Fruit fly (Drosophila melanogaster) whole organism, prepupa: ENCODE results near the gene CG14395.

Source experiments
- Blimp-1 ChIP-seq: fragments of 200-800 bp; sonication (Bioruptor generic); optimal IDR thresholded peaks from 3 replicates; lab custom pipeline; 2017; ENCODE audit warnings: missing biosample characterization, missing genetic modification characterization, mild to moderate bottlenecking, moderate library complexity, missing genetic modification reagents
- CG10631 ChIP-seq: fragments of 200-800 bp; sonication (Bioruptor generic); optimal IDR thresholded peaks from 2 replicates; lab custom pipeline; 2016; ENCODE audit warnings: missing biosample characterization, missing genetic modification characterization
- CG10669 ChIP-seq: fragments of 200-800 bp; sonication (Bioruptor generic); optimal IDR thresholded peaks from 3 replicates; lab custom pipeline; 2018; ENCODE audit warnings: missing biosample characterization, mild to moderate bottlenecking, missing genetic modification characterization, moderate library complexity
- CG11294 ChIP-seq: fragments of 200-800 bp; sonication (Bioruptor generic); IDR thresholded peaks from 2 replicates; pipeline ENCODE4 v1.3.6; 2022; ENCODE audit warnings: missing biosample characterization, missing genetic modification characterization
- CG11762 ChIP-seq: fragments of 200-800 bp; sonication (Bioruptor generic); optimal IDR thresholded peaks from 3 replicates; lab custom pipeline; 2016; ENCODE audit warnings: missing biosample characterization, missing genetic modification characterization; ENCODE audit not compliant: insufficient read depth
- CG11902 ChIP-seq: fragments of 200-800 bp; sonication (Bioruptor generic); optimal IDR thresholded peaks from 3 replicates; lab custom pipeline; 2016; ENCODE audit warnings: missing biosample characterization, missing genetic modification characterization
- CG15336 ChIP-seq: fragments of 200-800 bp; sonication (Bioruptor generic); IDR thresholded peaks from 2 replicates; pipeline ENCODE4 v1.3.6; 2022; ENCODE audit warnings: missing biosample characterization, missing genetic modification characterization
- CG31627 ChIP-seq: fragments of 200-800 bp; sonication (Bioruptor generic); optimal IDR thresholded peaks from 3 replicates; lab custom pipeline; 2016; ENCODE audit warnings: missing biosample characterization, missing genetic modification characterization
- CG34406 ChIP-seq: fragments of 200-800 bp; sonication (Bioruptor generic); optimal IDR thresholded peaks from 3 replicates; lab custom pipeline; 2016; ENCODE audit warnings: missing biosample characterization, missing genetic modification characterization
- CG3919 ChIP-seq: fragments of 200-800 bp; sonication (Bioruptor generic); optimal IDR thresholded peaks from 3 replicates; lab custom pipeline; 2016; ENCODE audit warnings: missing biosample characterization, missing genetic modification characterization
- CG4318 ChIP-seq: fragments of 200-800 bp; sonication (Bioruptor generic); optimal IDR thresholded peaks from 3 replicates; lab custom pipeline; 2017; ENCODE audit warnings: missing biosample characterization, mild to moderate bottlenecking, missing genetic modification characterization
- CG6792 ChIP-seq: fragments of 200-800 bp; sonication (Bioruptor generic); optimal IDR thresholded peaks from 3 replicates; lab custom pipeline; 2016; ENCODE audit warnings: missing biosample characterization, missing genetic modification characterization
- CG6808 ChIP-seq: fragments of 200-800 bp; sonication (Bioruptor generic); optimal IDR thresholded peaks from 3 replicates; lab custom pipeline; 2017; ENCODE audit warnings: missing biosample characterization, missing genetic modification characterization, mild to moderate bottlenecking, moderate library complexity, missing genetic modification reagents
- CG8119 ChIP-seq: fragments of 200-800 bp; sonication (Bioruptor generic); IDR thresholded peaks from 3 replicates; pipeline ENCODE4 v1.3.6; 2022; ENCODE audit warnings: missing biosample characterization, missing genetic modification characterization
- CG8319 ChIP-seq: fragments of 200-800 bp; sonication (Bioruptor generic); optimal IDR thresholded peaks from 3 replicates; lab custom pipeline; 2016; ENCODE audit warnings: missing biosample characterization, missing genetic modification characterization
- CG9139 ChIP-seq: fragments of 200-800 bp; sonication (Bioruptor generic); optimal IDR thresholded peaks from 3 replicates; lab custom pipeline; 2017; ENCODE audit warnings: missing biosample characterization, mild to moderate bottlenecking, missing genetic modification characterization
- Eip75B ChIP-seq: fragments of 200-800 bp; sonication (Bioruptor generic); optimal IDR thresholded peaks from 3 replicates; lab custom pipeline; 2016; ENCODE audit warnings: missing biosample characterization, missing genetic modification characterization
- Eip78C ChIP-seq: fragments of 200-800 bp; sonication (Bioruptor generic); peaks from one replicate; lab custom pipeline; 2016; ENCODE audit warnings: missing biosample characterization, missing genetic modification characterization
- Eip93F ChIP-seq: fragments of 200-800 bp; sonication (Bioruptor generic); optimal IDR thresholded peaks from 2 replicates; lab custom pipeline; 2016; ENCODE audit warnings: missing biosample characterization, mild to moderate bottlenecking, missing genetic modification characterization
- Ets21C ChIP-seq: fragments of 200-800 bp; sonication (Bioruptor generic); optimal IDR thresholded peaks from 3 replicates; lab custom pipeline; 2016; ENCODE audit warnings: missing biosample characterization, missing genetic modification characterization
- Gug ChIP-seq: fragments of 200-800 bp; sonication (Bioruptor generic); IDR thresholded peaks from 2 replicates; pipeline ENCODE4 v1.3.6; 2022; ENCODE audit warnings: missing biosample characterization, missing genetic modification characterization
- Hr4 ChIP-seq: fragments of 200-800 bp; sonication (Bioruptor generic); optimal IDR thresholded peaks from 3 replicates; lab custom pipeline; 2016; ENCODE audit warnings: missing biosample characterization, missing genetic modification characterization
- OdsH ChIP-seq: fragments of 200-800 bp; sonication (Bioruptor generic); optimal IDR thresholded peaks from 3 replicates; lab custom pipeline; 2016; ENCODE audit warnings: missing biosample characterization, missing genetic modification characterization
- Sox14 ChIP-seq: fragments of 200-800 bp; sonication (Bioruptor generic); optimal IDR thresholded peaks from 3 replicates; lab custom pipeline; 2016; ENCODE audit warnings: missing biosample characterization, missing genetic modification characterization
- Sox15 ChIP-seq: fragments of 200-800 bp; sonication (Bioruptor generic); optimal IDR thresholded peaks from 3 replicates; lab custom pipeline; 2016; ENCODE audit warnings: missing biosample characterization, missing genetic modification characterization
- achi ChIP-seq: fragments of 200-800 bp; sonication (Bioruptor generic); optimal IDR thresholded peaks from 3 replicates; lab custom pipeline; 2016; ENCODE audit warnings: missing biosample characterization, missing genetic modification characterization
- acj6 ChIP-seq: fragments of 200-800 bp; sonication (Bioruptor generic); optimal IDR thresholded peaks from 3 replicates; lab custom pipeline; 2016; ENCODE audit warnings: missing biosample characterization, missing genetic modification characterization
- cyc ChIP-seq: fragments of 200-800 bp; sonication (Bioruptor generic); optimal IDR thresholded peaks from 3 replicates; lab custom pipeline; 2016; ENCODE audit warnings: missing biosample characterization, missing genetic modification characterization
- dac ChIP-seq: fragments of 200-800 bp; sonication (Bioruptor generic); optimal IDR thresholded peaks from 2 replicates; lab custom pipeline; 2017; ENCODE audit warnings: missing biosample characterization, mild to moderate bottlenecking, missing genetic modification characterization
- dsx ChIP-seq: fragments of 200-800 bp; optimal IDR thresholded peaks from 3 replicates; lab custom pipeline; 2019; ENCODE audit warnings: missing biosample characterization, mild to moderate bottlenecking, missing genetic modification characterization, moderate library complexity; ENCODE audit not compliant: poor library complexity, severe bottlenecking
- eg ChIP-seq: fragments of 200-800 bp; sonication (Bioruptor generic); IDR thresholded peaks from 3 replicates; pipeline ENCODE4 v1.3.6; 2022; ENCODE audit warnings: missing biosample characterization, missing genetic modification characterization
- esn ChIP-seq: fragments of 200-800 bp; sonication (Bioruptor generic); optimal IDR thresholded peaks from 2 replicates; lab custom pipeline; 2016; ENCODE audit warnings: missing biosample characterization, mild to moderate bottlenecking, missing genetic modification characterization, moderate library complexity
- fd59A ChIP-seq: fragments of 200-800 bp; sonication (Bioruptor generic); optimal IDR thresholded peaks from 2 replicates; lab custom pipeline; 2017; ENCODE audit warnings: missing biosample characterization, mild to moderate bottlenecking, missing genetic modification characterization, missing genetic modification reagents
- fd85E ChIP-seq: fragments of 200-800 bp; sonication (Bioruptor generic); optimal IDR thresholded peaks from 3 replicates; lab custom pipeline; 2016; ENCODE audit warnings: missing biosample characterization, missing genetic modification characterization
- net ChIP-seq: fragments of 200-800 bp; sonication (Bioruptor generic); optimal IDR thresholded peaks from 3 replicates; lab custom pipeline; 2016; ENCODE audit warnings: missing biosample characterization, missing genetic modification characterization
- salr ChIP-seq, 2 experiments: fragments of 200-800 bp; sonication (Bioruptor generic); optimal IDR thresholded peaks; 3 replicates each; lab custom pipeline; 2016 to 2018; ENCODE audit warnings: missing biosample characterization in 2 of 2, missing genetic modification characterization in 2 of 2, mild to moderate bottlenecking in 1 of 2
- spab ChIP-seq: fragments of 200-800 bp; sonication (Bioruptor generic); optimal IDR thresholded peaks from 2 replicates; lab custom pipeline; 2017; ENCODE audit warnings: missing biosample characterization, mild to moderate bottlenecking, missing genetic modification characterization, missing genetic modification reagents
- ss ChIP-seq, 2 experiments: fragments of 200-800 bp; sonication (Bioruptor generic); optimal IDR thresholded peaks; 2 replicates in 1 of 2; 3 replicates in 1 of 2; lab custom pipeline; 2017 to 2018; ENCODE audit warnings: mild to moderate bottlenecking in 2 of 2, missing biosample characterization in 2 of 2, missing genetic modification characterization in 2 of 2, moderate library complexity in 1 of 2
- svp ChIP-seq: fragments of 200-800 bp; sonication (Bioruptor generic); peaks from one replicate; lab custom pipeline; 2016; ENCODE audit warnings: missing biosample characterization, missing genetic modification characterization
- topi ChIP-seq: fragments of 200-800 bp; sonication (Bioruptor generic); optimal IDR thresholded peaks from 3 replicates; lab custom pipeline; 2016; ENCODE audit warnings: missing biosample characterization, missing genetic modification characterization

The CG14395 gene

DNA sequence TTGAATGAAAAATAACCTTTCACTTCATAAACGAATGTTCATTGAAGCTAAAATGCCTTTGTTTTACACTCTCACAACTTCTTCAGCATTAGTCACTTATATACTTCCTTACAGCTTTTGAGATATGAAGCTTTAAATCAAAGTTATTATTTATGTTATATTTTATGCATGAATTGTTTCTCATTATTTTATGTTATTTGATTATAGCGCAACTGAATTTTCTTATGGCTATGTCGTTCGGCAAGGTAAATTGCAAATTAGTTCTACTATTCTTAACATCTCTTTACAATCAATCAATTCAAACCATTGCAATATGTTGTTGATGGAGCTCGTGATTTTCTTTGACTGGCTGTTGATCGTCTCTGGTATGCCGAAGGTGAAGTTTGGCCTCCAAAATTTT, 26.4 kb upstream of the CG14395 start, which contains the start of gene CG11600:
CG11600 (plus strand) TSS at position 301 of the 400 bp plus-strand sequence.
- TF ChIP-seq CG10631 (GFP tag; lab: Kevin White, UChicago), result no peak
- no peak for TF ChIP-seq acj6 (GFP tag; lab: Kevin White, UChicago)
- no peak for TF ChIP-seq Sox15 (GFP tag; lab: Kevin White, UChicago)
- no peak for TF ChIP-seq CG6792 (GFP tag; lab: Kevin White, UChicago)
- TF ChIP-seq Eip75B, result no peak
- no peak for TF ChIP-seq salr (GFP tag; optimal IDR thresholded peaks at IDR 0.05; lab: Kevin White, UChicago)
- TF ChIP-seq CG31627 (GFP tag; lab: Kevin White, UChicago), result no peak
- no peak for TF ChIP-seq CG9139 (GFP tag; lab: Kevin White, UChicago)
- TF ChIP-seq dac, result no peak
- TF ChIP-seq spab, result no peak
- TF ChIP-seq cyc (GFP tag; lab: Kevin White, UChicago), result no peak
- no peak for TF ChIP-seq Sox14
- no peak for TF ChIP-seq Ets21C (GFP tag; lab: Kevin White, UChicago)
- TF ChIP-seq, all 60 proteins: peak for 0

DNA sequence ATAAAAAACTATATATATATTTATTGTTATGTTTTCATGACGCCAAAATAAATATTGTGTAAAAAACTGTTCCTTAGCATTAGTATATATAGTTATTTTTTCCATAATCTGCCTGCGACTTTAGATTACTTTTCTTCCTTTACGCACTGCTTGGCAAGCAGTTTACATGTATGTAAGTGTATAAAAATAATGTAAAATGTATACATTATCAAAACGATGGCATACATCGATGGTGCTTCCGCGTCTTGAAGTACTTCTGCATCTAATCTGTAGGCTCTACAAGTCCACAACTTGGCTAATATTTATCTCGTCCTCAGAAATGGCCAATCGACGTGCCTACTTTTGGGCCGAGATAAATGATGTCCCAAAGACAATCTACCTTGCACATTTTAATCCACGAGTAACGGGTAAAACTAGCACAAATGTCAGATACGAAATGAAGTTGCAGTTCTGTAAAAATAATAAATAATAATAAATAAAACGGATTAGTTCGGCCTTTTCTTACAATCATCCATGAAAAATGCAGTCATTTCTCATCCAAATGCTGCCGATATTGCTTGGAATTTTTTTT, 24.6 kb upstream of the CG14395 start, which contains the start of gene CG11608:
CG11608 (plus strand) TSS at position 521 of the 571 bp plus-strand sequence.
- TF ChIP-seq CG8319 (GFP tag; lab: Kevin White, UChicago), result peak; percentile 61
- TF ChIP-seq Blimp-1 (GFP tag; lab: Kevin White, UChicago), result no peak
- no peak for TF ChIP-seq esn (GFP tag; lab: Kevin White, UChicago)
- TF ChIP-seq fd85E (GFP tag; lab: Kevin White, UChicago), result no peak

DNA sequence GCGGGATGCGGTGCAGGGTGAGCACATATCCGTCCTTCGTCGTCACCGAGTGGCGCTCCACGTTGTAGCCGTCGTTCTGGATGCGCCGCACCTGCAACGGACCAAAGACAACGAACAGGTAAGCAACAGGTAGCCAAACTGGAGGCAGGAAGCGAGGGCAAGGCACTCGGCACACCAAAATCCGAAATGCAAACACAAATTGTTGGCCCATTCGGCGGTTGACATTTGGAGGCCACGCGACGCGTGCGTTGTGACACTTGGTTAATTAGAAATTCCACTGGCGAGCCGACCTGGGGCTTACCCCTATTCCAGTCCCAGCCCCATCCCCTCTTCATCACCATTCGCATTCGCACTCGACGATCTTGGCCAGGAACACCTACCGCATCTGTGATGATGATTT, 21.0 kb upstream of the CG14395 start:
- TF ChIP-seq spab (no peak), CG31627 (GFP tag; lab: Kevin White, UChicago) (no peak), CG6792 (GFP tag; lab: Kevin White, UChicago) (no peak), eg (GFP tag; lab: Robert Waterston, UW) (no peak), CG3919 (GFP tag; lab: Kevin White, UChicago) (no peak), CG11294 (GFP tag; lab: Robert Waterston, UW) (no peak), CG34406 (no peak), Gug (no peak), Eip93F (GFP tag; lab: Kevin White, UChicago) (no peak), fd85E (GFP tag; lab: Kevin White, UChicago) (no peak), net (GFP tag; lab: Kevin White, UChicago) (no peak)

DNA sequence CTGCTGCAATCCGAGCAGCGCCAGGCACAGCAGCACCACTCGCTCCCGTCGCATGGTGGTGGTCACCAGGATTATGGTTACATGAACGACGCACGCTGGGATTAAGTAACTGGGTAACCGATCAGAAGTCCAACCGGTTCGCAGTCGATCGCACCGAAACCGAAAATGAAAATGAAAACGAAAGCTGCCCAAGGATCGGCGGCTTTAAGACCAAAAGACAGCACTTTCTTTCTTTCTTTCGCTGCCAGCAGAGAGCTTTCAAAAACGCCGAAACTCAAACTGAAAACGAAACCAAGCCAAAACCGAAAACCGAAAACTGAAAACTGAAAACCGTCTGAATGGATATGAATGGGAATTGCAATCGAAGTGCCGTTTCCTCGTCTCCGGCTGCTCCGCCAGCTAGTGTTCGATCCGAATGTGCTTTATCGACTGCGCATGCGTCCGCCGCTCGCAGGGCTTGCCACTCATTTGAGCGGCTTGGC, 20.5 kb upstream of the CG14395 start, which contains the start of gene CG6753:
CG6753 (minus strand) TSS at position 432 of the 482 bp plus-strand sequence.
- TF ChIP-seq Eip93F (GFP tag; lab: Kevin White, UChicago) (no peak), CG4318 (GFP tag; lab: Kevin White, UChicago) (no peak), Blimp-1 (GFP tag; lab: Kevin White, UChicago) (peak; percentile 90)

DNA sequence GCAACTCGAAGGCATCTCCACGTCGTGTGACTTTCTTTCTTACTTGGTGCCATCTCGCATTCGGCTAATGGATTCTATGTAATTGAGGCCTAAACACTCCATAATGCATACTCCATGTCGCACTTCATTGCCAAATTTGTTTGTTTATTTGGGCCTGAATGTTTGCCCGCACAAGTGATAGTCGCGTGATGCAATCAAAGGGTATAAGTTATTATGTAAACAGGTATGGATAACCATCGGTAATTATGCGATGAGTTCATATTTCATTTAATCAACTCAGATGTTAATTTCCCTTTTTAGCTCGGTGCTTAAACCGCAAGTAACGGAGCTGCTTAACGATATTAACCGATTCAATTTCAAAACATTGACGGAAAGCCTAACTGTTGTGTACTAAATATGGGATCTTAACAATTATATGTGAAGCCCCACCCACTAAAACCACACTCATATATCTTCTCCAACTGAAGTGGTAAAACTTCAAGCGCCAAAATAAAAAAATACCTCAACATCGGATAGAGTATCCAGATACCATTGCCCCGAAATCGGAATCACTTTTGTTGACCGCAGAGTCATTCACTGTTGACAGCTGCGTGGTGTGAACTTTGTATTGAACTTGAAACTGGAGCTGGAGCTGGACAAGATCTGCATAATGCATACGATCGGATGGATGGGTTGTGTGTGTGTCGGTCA, 17.9 kb upstream of the CG14395 start:
- no peak for TF ChIP-seq CG8319 (GFP tag; lab: Kevin White, UChicago)
- TF ChIP-seq eg (GFP tag; lab: Robert Waterston, UW), result no peak
- no peak for TF ChIP-seq topi (GFP tag; lab: Kevin White, UChicago)
- no peak for TF ChIP-seq dsx (GFP tag; lab: Kevin White, UChicago)
- TF ChIP-seq achi (GFP tag; lab: Kevin White, UChicago), result peak; percentile 11
- TF ChIP-seq Blimp-1 (GFP tag; lab: Kevin White, UChicago), result no peak
- TF ChIP-seq CG3919 (GFP tag; lab: Kevin White, UChicago), result no peak
- no peak for TF ChIP-seq CG11762
- no peak for TF ChIP-seq CG10669
- TF ChIP-seq fd59A (GFP tag; lab: Kevin White, UChicago), result no peak
- TF ChIP-seq Hr4 (GFP tag; lab: Kevin White, UChicago), result no peak
- no peak for TF ChIP-seq ss (GFP tag; optimal IDR thresholded peaks at IDR 0.05; lab: Kevin White, UChicago)
- TF ChIP-seq CG34406, result peak; percentile 11
- TF ChIP-seq salr (GFP tag; optimal IDR thresholded peaks at IDR 0.05; lab: Kevin White, UChicago), result no peak
- TF ChIP-seq CG6792 (GFP tag; lab: Kevin White, UChicago), result no peak
- peak; percentile 66 for TF ChIP-seq Eip78C (GFP tag; lab: Kevin White, UChicago)
- no peak for TF ChIP-seq CG8119
- TF ChIP-seq CG11902 (GFP tag; lab: Kevin White, UChicago), result no peak
- no peak for TF ChIP-seq Eip75B
- TF ChIP-seq CG6808, result no peak
- TF ChIP-seq CG15336 (GFP tag; lab: Robert Waterston, UW), result no peak
- TF ChIP-seq OdsH (GFP tag; lab: Kevin White, UChicago), result no peak
- no peak for TF ChIP-seq fd85E (GFP tag; lab: Kevin White, UChicago)
- TF ChIP-seq svp (GFP tag; lab: Kevin White, UChicago), result peak; percentile 66
